Fruit fly (Drosophila melanogaster): ENCODE results near the gene CG33125.

Gene CG33125

DNA sequence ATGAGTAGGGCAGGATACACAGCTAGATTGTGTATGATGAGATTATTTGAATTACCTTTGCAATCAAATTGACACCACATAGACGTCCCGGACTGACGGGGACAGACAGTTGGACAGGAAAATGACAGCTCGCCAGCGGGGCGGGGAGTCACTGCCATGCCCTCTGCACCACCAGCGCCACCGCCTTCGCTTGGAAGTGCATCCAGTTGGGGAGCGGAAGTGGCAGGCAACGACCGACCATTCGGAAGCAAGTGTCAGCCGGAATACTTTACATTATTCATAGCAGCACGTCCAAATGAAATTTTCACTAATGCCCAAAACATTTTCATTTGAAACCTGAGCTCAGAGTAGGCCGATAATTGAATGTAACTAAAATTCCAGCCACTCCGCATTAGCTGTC is 42.5 kb downstream of the CG33125 start, which contains the start of gene CG15395:
Gene CG15395 (plus strand): TSS at position 301 of the 400 bp plus-strand sequence.
- TF ChIP-seq ey (GFP tag; optimal IDR thresholded peaks at IDR 0.05) = no peak

DNA sequence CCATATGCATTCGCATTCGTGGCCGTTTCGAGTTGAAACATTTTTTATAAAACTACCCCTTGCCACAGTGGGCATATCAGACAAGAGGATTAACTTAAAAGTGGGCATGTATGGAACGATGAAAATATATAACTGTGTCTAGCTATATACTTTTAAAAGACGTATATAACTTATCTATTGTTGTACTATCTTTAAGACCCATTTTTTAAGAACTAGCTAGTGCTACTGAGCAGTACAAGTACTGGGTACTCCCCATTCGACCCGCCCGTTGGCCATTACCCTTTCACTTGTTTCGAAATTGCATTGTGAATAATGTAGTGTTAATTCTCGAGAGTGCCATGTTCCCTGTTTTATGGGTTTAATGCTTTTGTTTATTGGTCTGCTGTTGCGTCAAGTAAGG is 45.5 kb downstream of the CG33125 start:
- no peak for TF ChIP-seq Rel (GFP tag; optimal IDR thresholded peaks at IDR 0.05)
- no peak for TF ChIP-seq Rel (tag; optimal IDR thresholded peaks at IDR 0.05)
- no peak for TF ChIP-seq Dif (GFP tag; optimal IDR thresholded peaks at IDR 0.05; ENCODE audit: partially characterized antibody)
- peak; percentile 8 for TF ChIP-seq fru (GFP tag; optimal IDR thresholded peaks at IDR 0.05)
- no peak for TF ChIP-seq h (GFP tag; optimal IDR thresholded peaks at IDR 0.05)
- TF ChIP-seq Mio (GFP tag; optimal IDR thresholded peaks at IDR 0.05) = no peak
- no peak for TF ChIP-seq rgr (GFP tag; optimal IDR thresholded peaks at IDR 0.05)
- no peak for TF ChIP-seq usp (GFP tag; optimal IDR thresholded peaks at IDR 0.05)
- TF ChIP-seq Hnf4 (GFP tag; optimal IDR thresholded peaks at IDR 0.05) = no peak
- TF ChIP-seq foxo (GFP tag; optimal IDR thresholded peaks at IDR 0.05) = peak in 1 of 2 experiments; percentile 12
- TF ChIP-seq tai (GFP tag; optimal IDR thresholded peaks at IDR 0.05) = no peak
